Fruit fly (Drosophila melanogaster): Measurements from ENCODE around the gene CG6686.
A peak's percentile ranks its signal among the peaks of the same experiment; 100 is the strongest.

CG6686 gene

dm6 chr2L:12003792-12004210 lies 16.0 kb upstream of the CG6686 start:
- TF ChIP-seq foxo (GFP tag; optimal IDR thresholded peaks at IDR 0.05) (peak in 1 of 2 experiments; percentile 32), CG9705 (GFP tag; optimal IDR thresholded peaks at IDR 0.05) (no peak), dl (GFP tag; optimal IDR thresholded peaks at IDR 0.05; ENCODE audit: insufficient read depth in 1 of 2, partially characterized antibody in 2 of 2) (no peak), Hr83 (GFP tag; optimal IDR thresholded peaks at IDR 0.05; ENCODE audit: poor library complexity, severe bottlenecking) (peak; percentile 22), lola (GFP tag; optimal IDR thresholded peaks at IDR 0.05) (peak; percentile 1)

- TF ChIP-seq Abd-B (GFP tag; optimal IDR thresholded peaks at IDR 0.05) (no peak), N (GFP tag; optimal IDR thresholded peaks at IDR 0.05) (no peak), tai (GFP tag; optimal IDR thresholded peaks at IDR 0.05) (no peak), fru (GFP tag; optimal IDR thresholded peaks at IDR 0.05) (peak; percentile 5), psq (GFP tag; optimal IDR thresholded peaks at IDR 0.05) (peak; percentile 0), Hnf4 (GFP tag; optimal IDR thresholded peaks at IDR 0.05) (peak; percentile 8), usp (GFP tag; optimal IDR thresholded peaks at IDR 0.05) (no peak), GATAd (GFP tag; optimal IDR thresholded peaks at IDR 0.05) (no peak), sage (GFP tag; optimal IDR thresholded peaks at IDR 0.05) (no peak), jim (GFP tag; optimal IDR thresholded peaks at IDR 0.05) (no peak), dmrt93B (GFP tag; optimal IDR thresholded peaks at IDR 0.05) (no peak), Rel (GFP tag; optimal IDR thresholded peaks at IDR 0.05) (no peak), Rel (tag; optimal IDR thresholded peaks at IDR 0.05) (peak; percentile 99), Jra (GFP tag; optimal IDR thresholded peaks at IDR 0.05) (peak; percentile 40), pan (optimal IDR thresholded peaks at IDR 0.05) (no peak), Hr83 (GFP tag; optimal IDR thresholded peaks at IDR 0.05; ENCODE audit: poor library complexity, severe bottlenecking) (peak; percentile 50), Hr78 (GFP tag; optimal IDR thresholded peaks at IDR 0.05) (no peak), woc (GFP tag; optimal IDR thresholded peaks at IDR 0.05) (peak; percentile 84), CrebA (GFP tag; optimal IDR thresholded peaks at IDR 0.05; ENCODE audit: borderline replicate concordance) (no peak), foxo (GFP tag; optimal IDR thresholded peaks at IDR 0.05) (peak in 1 of 2 experiments; percentile 46), rgr (GFP tag; optimal IDR thresholded peaks at IDR 0.05) (peak; percentile 2), Myc (optimal IDR thresholded peaks at IDR 0.05) (no peak), h (GFP tag; optimal IDR thresholded peaks at IDR 0.05) (peak; percentile 88), CG32264 (GFP tag; optimal IDR thresholded peaks at IDR 0.05) (no peak), Sp1 (GFP tag; optimal IDR thresholded peaks at IDR 0.05) (peak; percentile 20), OdsH (GFP tag; optimal IDR thresholded peaks at IDR 0.05) (peak; percentile 1), brk (GFP tag; optimal IDR thresholded peaks at IDR 0.05) (no peak), Dif (GFP tag; optimal IDR thresholded peaks at IDR 0.05; ENCODE audit: partially characterized antibody) (no peak), Dfd (GFP tag; optimal IDR thresholded peaks at IDR 0.05) (peak; percentile 8), Vsx2 (GFP tag; optimal IDR thresholded peaks at IDR 0.05; ENCODE audit: partially characterized antibody) (no peak), HLH106 (tag; optimal IDR thresholded peaks at IDR 0.05) (peak; percentile 49), ey (GFP tag; optimal IDR thresholded peaks at IDR 0.05) (no peak), lola (GFP tag; optimal IDR thresholded peaks at IDR 0.05) (no peak), dsf (GFP tag; optimal IDR thresholded peaks at IDR 0.05; ENCODE audit: borderline replicate concordance) (no peak), br (GFP tag; optimal IDR thresholded peaks at IDR 0.05) (peak; percentile 63), dl (GFP tag; optimal IDR thresholded peaks at IDR 0.05; ENCODE audit: insufficient read depth in 1 of 2, partially characterized antibody in 2 of 2) (peak; percentile 64 to 90), CG9705 (GFP tag; optimal IDR thresholded peaks at IDR 0.05) (no peak), Mio (GFP tag; optimal IDR thresholded peaks at IDR 0.05) (no peak), sv (GFP tag; optimal IDR thresholded peaks at IDR 0.05) (no peak)
Measured at dm6 chr2L:12002922-12003791, 15.3 kb upstream of the CG6686 start.
